Worm (Caenorhabditis elegans) whole organism, L1 larva: Measurements from ENCODE around the gene acs-2.

Experiments used
- C04F5.9 ChIP-seq: sonication (generic microtip); optimal IDR thresholded peaks from 2 replicates; lab custom pipeline; 2016; ENCODE audit warnings: missing genetic modification characterization, missing compliant biosample characterization
- C16A3.4 ChIP-seq: fragments of 150-350 bp; optimal IDR thresholded peaks from 2 replicates; lab custom pipeline; 2014; ENCODE audit warnings: missing biosample characterization, missing genetic modification characterization
- aha-1 ChIP-seq: fragments of 150-350 bp; optimal IDR thresholded peaks from 2 replicates; lab custom pipeline; 2014; ENCODE audit warnings: missing biosample characterization, missing genetic modification characterization
- aly-2 ChIP-seq: fragments of 150-350 bp; optimal IDR thresholded peaks from 2 replicates; lab custom pipeline; 2014; ENCODE audit warnings: missing biosample characterization, missing genetic modification characterization
- ama-1 ChIP-seq: fragments of 150-350 bp; optimal IDR thresholded peaks from 2 replicates; lab custom pipeline; 2014
- ceh-63 ChIP-seq: fragments of 200-800 bp; sonication (Bioruptor generic); optimal IDR thresholded peaks from 2 replicates; lab custom pipeline; 2018; ENCODE audit warnings: mild to moderate bottlenecking, missing genetic modification characterization, missing compliant biosample characterization
- efl-1 ChIP-seq, 4 experiments: fragments of 150-350 bp; optimal IDR thresholded peaks in 3 of 4; peaks in 1 of 4; 1 replicate in 1 of 4; 2 replicates in 3 of 4; lab custom pipeline; 2014; ENCODE audit warnings: missing biosample characterization in 2 of 4, missing genetic modification characterization in 2 of 4, missing genetic modification reagents in 2 of 4
- efl-3 ChIP-seq: fragments of 200-800 bp; sonication (Bioruptor generic); optimal IDR thresholded peaks from 2 replicates; lab custom pipeline; 2018; ENCODE audit warnings: mild to moderate bottlenecking, missing genetic modification characterization, missing compliant biosample characterization
- egl-27 ChIP-seq, 2 experiments: fragments of 150-350 bp in 1 of 2; sonication (generic microtip); optimal IDR thresholded peaks; 3 replicates each; lab custom pipeline; 2017 to 2018; ENCODE audit warnings: missing biosample characterization in 2 of 2, missing genetic modification characterization in 2 of 2, missing genetic modification reagents in 2 of 2
- elt-2 ChIP-seq: sonication (generic microtip); optimal IDR thresholded peaks from 2 replicates; lab custom pipeline; 2016; ENCODE audit warnings: missing genetic modification characterization, mild to moderate bottlenecking, inconsistent platforms, missing compliant biosample characterization, missing genetic modification reagents
- elt-3 ChIP-seq, 6 experiments: fragments of 150-350 bp in 1 of 6; sonication (generic microtip); optimal IDR thresholded peaks; 2 replicates each; lab custom pipeline; 2017 to 2018; ENCODE audit warnings: missing biosample characterization in 6 of 6, missing genetic modification characterization in 6 of 6, inconsistent platforms in 1 of 6
- fkh-4 ChIP-seq: sonication (generic microtip); optimal IDR thresholded peaks from 2 replicates; lab custom pipeline; 2016; ENCODE audit warnings: missing compliant biosample characterization, missing genetic modification characterization, borderline replicate concordance
- fkh-8 ChIP-seq: sonication (generic microtip); optimal IDR thresholded peaks from 2 replicates; lab custom pipeline; 2016; ENCODE audit warnings: mild to moderate bottlenecking, missing genetic modification characterization, missing compliant biosample characterization
- fos-1 ChIP-seq: fragments of 150-350 bp; optimal IDR thresholded peaks from 2 replicates; lab custom pipeline; 2014; ENCODE audit warnings: missing biosample characterization, missing genetic modification characterization
- grh-1 ChIP-seq: fragments of 200-800 bp; sonication (Bioruptor generic); IDR thresholded peaks from 2 replicates; pipeline ENCODE4 v1.3.6; 2022; ENCODE audit warnings: missing genetic modification reagents, missing genetic modification characterization, missing compliant biosample characterization
- hlh-17 ChIP-seq: fragments of 200-800 bp; sonication (Bioruptor generic); optimal IDR thresholded peaks from 2 replicates; lab custom pipeline; 2018; ENCODE audit warnings: missing genetic modification characterization, mild to moderate bottlenecking, missing compliant biosample characterization, moderate library complexity, borderline replicate concordance
- hlh-4 ChIP-seq: sonication (generic microtip); optimal IDR thresholded peaks from 2 replicates; lab custom pipeline; 2016; ENCODE audit warnings: mild to moderate bottlenecking, missing genetic modification characterization, missing compliant biosample characterization
- irx-1 ChIP-seq: sonication (generic microtip); optimal IDR thresholded peaks from 2 replicates; lab custom pipeline; 2016; ENCODE audit warnings: missing genetic modification characterization, missing compliant biosample characterization
- isw-1 ChIP-seq: fragments of 200-800 bp; sonication (Bioruptor generic); IDR thresholded peaks from 2 replicates; pipeline ENCODE4 v1.3.6; 2022; ENCODE audit warnings: missing genetic modification characterization, missing compliant biosample characterization
- jun-1 ChIP-seq: fragments of 150-350 bp; optimal IDR thresholded peaks from 2 replicates; lab custom pipeline; 2014; ENCODE audit warnings: missing biosample characterization, missing genetic modification reagents, missing genetic modification characterization
- lin-15B ChIP-seq: fragments of 150-350 bp; sonication (generic microtip); optimal IDR thresholded peaks from 3 replicates; lab custom pipeline; 2014; ENCODE audit warnings: missing biosample characterization, missing genetic modification characterization
- lin-39 ChIP-seq: fragments of 150-350 bp; optimal IDR thresholded peaks from 2 replicates; lab custom pipeline; 2014; ENCODE audit warnings: missing biosample characterization, missing genetic modification reagents, missing genetic modification characterization
- lir-3 ChIP-seq: sonication (generic microtip); optimal IDR thresholded peaks from 2 replicates; lab custom pipeline; 2016; ENCODE audit warnings: mild to moderate bottlenecking, missing genetic modification characterization, moderate library complexity, missing compliant biosample characterization; ENCODE audit not compliant: poor library complexity
- lsy-2 ChIP-seq, 2 experiments: fragments of 150-350 bp; optimal IDR thresholded peaks; 2 replicates each; lab custom pipeline; 2014; ENCODE audit warnings: missing biosample characterization in 2 of 2, missing genetic modification characterization in 2 of 2
- mab-9 ChIP-seq: fragments of 200-800 bp; sonication (Bioruptor generic); IDR thresholded peaks from 2 replicates; pipeline ENCODE4 v1.3.6; 2022; ENCODE audit warnings: missing genetic modification reagents, missing genetic modification characterization, missing compliant biosample characterization
- mdl-1 ChIP-seq, 2 experiments: fragments of 150-350 bp; optimal IDR thresholded peaks; 2 replicates each; lab custom pipeline; 2014 to 2017; ENCODE audit warnings: missing biosample characterization in 2 of 2, missing genetic modification characterization in 2 of 2, inconsistent platforms in 1 of 2
- mep-1 ChIP-seq: fragments of 150-350 bp; optimal IDR thresholded peaks from 2 replicates; lab custom pipeline; 2014; ENCODE audit warnings: missing biosample characterization, missing genetic modification characterization
- nhr-11 ChIP-seq: fragments of 150-350 bp; optimal IDR thresholded peaks from 2 replicates; lab custom pipeline; 2014; ENCODE audit warnings: missing biosample characterization, missing genetic modification characterization
- nhr-19 ChIP-seq: fragments of 200-800 bp; sonication (Bioruptor generic); conservative IDR thresholded peaks from 2 replicates; pipeline ENCODE4 v1.3.6; 2022; ENCODE audit warnings: missing genetic modification characterization, missing compliant biosample characterization
- nhr-20 ChIP-seq: sonication (generic microtip); optimal IDR thresholded peaks from 2 replicates; lab custom pipeline; 2016; ENCODE audit warnings: mild to moderate bottlenecking, missing genetic modification characterization, missing compliant biosample characterization
- nhr-237 ChIP-seq: fragments of 150-350 bp; optimal IDR thresholded peaks from 2 replicates; lab custom pipeline; 2014; ENCODE audit warnings: missing biosample characterization, missing genetic modification characterization
- nhr-76 ChIP-seq: sonication (generic microtip); optimal IDR thresholded peaks from 2 replicates; lab custom pipeline; 2017; ENCODE audit warnings: missing biosample characterization, missing genetic modification characterization
- nhr-84 ChIP-seq: sonication (generic microtip); optimal IDR thresholded peaks from 2 replicates; lab custom pipeline; 2017; ENCODE audit warnings: missing biosample characterization, missing genetic modification characterization
- nhr-85 ChIP-seq: sonication (generic microtip); peaks from one replicate; lab custom pipeline; 2016; ENCODE audit warnings: missing genetic modification characterization, inconsistent platforms, missing compliant biosample characterization
- nhr-90 ChIP-seq: sonication (generic microtip); optimal IDR thresholded peaks from 2 replicates; lab custom pipeline; 2016; ENCODE audit warnings: mild to moderate bottlenecking, missing genetic modification characterization, missing compliant biosample characterization; ENCODE audit not compliant: poor library complexity
- skn-1 ChIP-seq: fragments of 150-350 bp; optimal IDR thresholded peaks from 2 replicates; lab custom pipeline; 2014; ENCODE audit warnings: missing biosample characterization, missing genetic modification characterization
- snpc-4 ChIP-seq: fragments of 150-350 bp; optimal IDR thresholded peaks from 2 replicates; lab custom pipeline; 2014; ENCODE audit warnings: missing biosample characterization, missing genetic modification characterization
- snu-23 ChIP-seq: sonication (generic microtip); optimal IDR thresholded peaks from 2 replicates; lab custom pipeline; 2016; ENCODE audit warnings: missing genetic modification characterization, missing compliant biosample characterization
- sptf-1 ChIP-seq: fragments of 150-350 bp; optimal IDR thresholded peaks from 2 replicates; lab custom pipeline; 2014; ENCODE audit warnings: missing biosample characterization, missing genetic modification characterization
- sup-37 ChIP-seq: fragments of 200-800 bp; sonication (Bioruptor generic); optimal IDR thresholded peaks from 2 replicates; lab custom pipeline; 2018; ENCODE audit warnings: mild to moderate bottlenecking, missing genetic modification characterization, missing compliant biosample characterization
- tlp-1 ChIP-seq: fragments of 150-350 bp; optimal IDR thresholded peaks from 2 replicates; lab custom pipeline; 2014; ENCODE audit warnings: missing biosample characterization, missing genetic modification characterization
- unc-130 ChIP-seq: fragments of 150-350 bp; optimal IDR thresholded peaks from 2 replicates; lab custom pipeline; 2017; ENCODE audit warnings: missing biosample characterization, missing genetic modification characterization, inconsistent platforms
- unc-30 ChIP-seq: sonication (generic microtip); optimal IDR thresholded peaks from 2 replicates; lab custom pipeline; 2017; ENCODE audit warnings: missing biosample characterization, missing genetic modification characterization
- unc-98 ChIP-seq: fragments of 200-800 bp; sonication (Bioruptor generic); IDR thresholded peaks from 2 replicates; pipeline ENCODE4 v1.3.6; 2022; ENCODE audit warnings: missing genetic modification characterization, missing compliant biosample characterization
- xbp-1 ChIP-seq: sonication (generic microtip); optimal IDR thresholded peaks from 2 replicates; lab custom pipeline; 2016; ENCODE audit warnings: missing genetic modification characterization, missing compliant biosample characterization
- zag-1 ChIP-seq: fragments of 150-350 bp; optimal IDR thresholded peaks from 2 replicates; lab custom pipeline; 2014; ENCODE audit warnings: missing biosample characterization, missing genetic modification characterization
- zip-4 ChIP-seq: fragments of 200-800 bp; sonication (Bioruptor generic); optimal IDR thresholded peaks from 2 replicates; lab custom pipeline; 2018; ENCODE audit warnings: mild to moderate bottlenecking, missing genetic modification characterization, moderate library complexity, missing compliant biosample characterization

The acs-2 gene

ce11 chrV:15566511-15567178 is 549 bp upstream of the acs-2 start (continued):
- TF ChIP-seq efl-3 (GFP tag; lab: Kevin White, UChicago) (no peak), isw-1 (GFP tag; lab: Robert Waterston, UW) (no peak), aha-1 (tag; lab: Kevin White, UChicago) (peak; percentile 0), C04F5.9 (tag; lab: Kevin White, UChicago) (peak; percentile 43), unc-98 (GFP tag; lab: Robert Waterston, UW) (no peak), nhr-19 (GFP tag; lab: Robert Waterston, UW) (peak; percentile 100), mep-1 (tag; lab: Kevin White, UChicago) (peak; percentile 80), sup-37 (GFP tag; lab: Kevin White, UChicago) (peak; percentile 53), zag-1 (no peak), lin-39 (tag; lab: Kevin White, UChicago) (peak; percentile 70), mdl-1 (tag; optimal IDR thresholded peaks at IDR 0.05; lab: Kevin White, UChicago) (peak in 1 of 2 experiments; percentile 99), grh-1 (GFP tag; lab: Robert Waterston, UW) (no peak), elt-2 (tag; lab: Kevin White, UChicago) (peak; percentile 86), fkh-8 (tag; lab: Kevin White, UChicago) (peak; percentile 39), sptf-1 (no peak), hlh-4 (tag; lab: Kevin White, UChicago) (no peak), nhr-11 (peak; percentile 67), unc-30 (no peak), snpc-4 (tag; lab: Kevin White, UChicago) (peak; percentile 36), nhr-20 (tag; lab: Kevin White, UChicago) (peak; percentile 96), mab-9 (peak; percentile 68), skn-1 (tag; lab: Kevin White, UChicago) (peak; percentile 53), fos-1 (tag; lab: Kevin White, UChicago) (peak; percentile 2), egl-27 (tag; optimal IDR thresholded peaks at IDR 0.05; lab: Kevin White, UChicago) (no peak), elt-3 (tag; optimal IDR thresholded peaks at IDR 0.05; lab: Kevin White, UChicago) (peak in 3 of 6 experiments; percentile 12 to 93 (median 70)), C16A3.4 (peak; percentile 93), unc-130 (peak; percentile 99), nhr-84 (tag; lab: Kevin White, UChicago) (no peak)
- TF ChIP-seq, all 84 proteins: peak for 47

- TF ChIP-seq lir-3: peak; percentile 3
- TF ChIP-seq unc-98 (GFP tag; lab: Robert Waterston, UW): no peak
- no peak for TF ChIP-seq efl-1 (optimal IDR thresholded peaks at IDR 0.05; lab: Kevin White, UChicago)
- peak in 1 of 2 experiments; percentile 88 for TF ChIP-seq efl-1 (GFP tag; optimal IDR thresholded peaks at IDR 0.05 in 1 of 2; lab: Kevin White, UChicago)
- peak; percentile 13 for TF ChIP-seq ama-1 (lab: Kevin White, UChicago)
Measured at ce11 chrV:15568381-15568780, 1.2 kb downstream of the acs-2 start.

ce11 chrV:15569702-15570430 is 2.7 kb downstream of the acs-2 start, which contains the start of gene lsm-5:
lsm-5 (plus strand) TSS chrV:15570380.
- TF ChIP-seq lsy-2 (tag; optimal IDR thresholded peaks at IDR 0.05; lab: Kevin White, UChicago) (peak; percentile 65 to 82), zip-4 (GFP tag; lab: Kevin White, UChicago) (no peak), hlh-17 (no peak), ama-1 (lab: Kevin White, UChicago) (peak; percentile 95), nhr-237 (tag; lab: Kevin White, UChicago) (no peak), nhr-76 (tag; lab: Kevin White, UChicago) (no peak), nhr-90 (tag; lab: Kevin White, UChicago) (peak; percentile 13), nhr-20 (tag; lab: Kevin White, UChicago) (peak; percentile 43), nhr-85 (tag; lab: Kevin White, UChicago) (no peak), sptf-1 (no peak), lin-15B (tag; lab: Kevin White, UChicago) (peak; percentile 34), ceh-63 (no peak), irx-1 (peak; percentile 52), tlp-1 (tag; lab: Kevin White, UChicago) (no peak), snu-23 (peak; percentile 62), fkh-4 (tag; lab: Kevin White, UChicago) (no peak), lin-39 (tag; lab: Kevin White, UChicago) (no peak), elt-3 (tag; optimal IDR thresholded peaks at IDR 0.05; lab: Kevin White, UChicago) (peak in 1 of 6 experiments; percentile 58), unc-130 (peak; percentile 50), aly-2 (tag; lab: Kevin White, UChicago) (peak; percentile 93), isw-1 (GFP tag; lab: Robert Waterston, UW) (peak; percentile 39), jun-1 (tag; lab: Kevin White, UChicago) (no peak), xbp-1 (tag; lab: Kevin White, UChicago) (peak; percentile 48), mab-9 (no peak)
